Fruit fly (Drosophila melanogaster): ENCODE measurements around the gene CG4793.

dm6 chr2L:15902310-15902709, 20.9 kb upstream of the CG4793 start, which contains the start of gene CG31821:
- no peak for TF ChIP-seq CG10431 (GFP tag; optimal IDR thresholded peaks at IDR 0.05)
- no peak for TF ChIP-seq CG10209 (GFP tag; optimal IDR thresholded peaks at IDR 0.05)
- no peak for TF ChIP-seq CG6791 (GFP tag; IDR thresholded peaks at IDR 0.05; ENCODE audit: partially characterized antibody)
- no peak for TF ChIP-seq CG10462 (GFP tag; optimal IDR thresholded peaks at IDR 0.05)
- TF ChIP-seq ato (GFP tag; IDR thresholded peaks at IDR 0.05; ENCODE audit: partially characterized antibody): no peak
- TF ChIP-seq ac (GFP tag; optimal IDR thresholded peaks at IDR 0.05): no peak
- no peak for TF ChIP-seq Doc3 (GFP tag; IDR thresholded peaks at IDR 0.05; ENCODE audit: partially characterized antibody)

All from whole organism, embryonic.